Worm (Caenorhabditis elegans): Measurements from ENCODE around the gene C49F5.13.

The C49F5.13 gene

ce11 chrX:11931559-11931958 is 29.6 kb upstream of the C49F5.13 start, which contains the start of gene dot-1.4:
TSS of gene dot-1.4 (minus strand) at chrX:11931659.
- TF ChIP-seq nhr-27 (tag; optimal IDR thresholded peaks at IDR 0.05) (no peak), lir-1 (GFP tag; conservative IDR thresholded peaks at IDR 0.05) (no peak), cebp-1 (GFP tag; IDR thresholded peaks at IDR 0.05) (no peak), cebp-1 (tag; optimal IDR thresholded peaks at IDR 0.05) (no peak), sptf-2 (GFP tag; optimal IDR thresholded peaks at IDR 0.05) (no peak), akir-1 (GFP tag; optimal IDR thresholded peaks at IDR 0.05) (no peak), gei-17 (GFP tag; optimal IDR thresholded peaks at IDR 0.05) (no peak), mcd-1 (GFP tag; IDR thresholded peaks at IDR 0.05) (no peak), hmg-20 (GFP tag; IDR thresholded peaks at IDR 0.05) (no peak), aptf-3 (GFP tag; IDR thresholded peaks at IDR 0.05) (no peak), C06A6.2 (GFP tag; conservative IDR thresholded peaks at IDR 0.05) (no peak), unc-130 (GFP tag; optimal IDR thresholded peaks at IDR 0.05) (no peak), madf-10 (tag; optimal IDR thresholded peaks at IDR 0.05) (no peak), unc-62 (GFP tag; optimal IDR thresholded peaks at IDR 0.05) (no peak), F57C9.4 (tag; optimal IDR thresholded peaks at IDR 0.05) (no peak), atf-7 (tag; optimal IDR thresholded peaks at IDR 0.05) (no peak)

- 0 out of 2 replicates have a peak, but pooled peaks have one; percentile 42 for TF ChIP-seq Y56A3A.18 (GFP tag; IDR thresholded peaks at IDR 0.05)
- TF ChIP-seq B0336.3 (GFP tag; IDR thresholded peaks at IDR 0.05), result no peak
- no peak for TF ChIP-seq Y95B8A.8 (GFP tag; IDR thresholded peaks at IDR 0.05)
- TF ChIP-seq B0019.2 (GFP tag; conservative IDR thresholded peaks at IDR 0.05), result no peak
- TF ChIP-seq let-607 (tag; optimal IDR thresholded peaks at IDR 0.05), result peak in 1 of 2 experiments; percentile 15
- TF ChIP-seq Y79H2A.3 (GFP tag; conservative IDR thresholded peaks at IDR 0.05), result no peak
- TF ChIP-seq mes-4 (tag; optimal IDR thresholded peaks at IDR 0.05), result peak; percentile 2
- no peak for TF ChIP-seq ceh-58 (GFP tag; IDR thresholded peaks at IDR 0.05)
- TF ChIP-seq snpc-4 (GFP tag; optimal IDR thresholded peaks at IDR 0.05), result peak; percentile 39
- TF ChIP-seq snpc-4 (tag; optimal IDR thresholded peaks at IDR 0.05), result peak in 2 of 4 experiments; percentile 56 to 70
- peak; percentile 86 for TF ChIP-seq D2030.7 (GFP tag; IDR thresholded peaks at IDR 0.05)
- peak; percentile 82; the same call in 1 of the 2 replicates for TF ChIP-seq sea-2 (GFP tag; IDR thresholded peaks at IDR 0.05)
- TF ChIP-seq attf-5 (GFP tag; optimal IDR thresholded peaks at IDR 0.05), result peak; percentile 70
- TF ChIP-seq madf-3 (GFP tag; IDR thresholded peaks at IDR 0.05), result 0 out of 2 replicates have a peak, but pooled peaks have one; percentile 17
- peak; percentile 85 for TF ChIP-seq cebp-2 (GFP tag; IDR thresholded peaks at IDR 0.05)
- peak; percentile 22 for TF ChIP-seq F57A8.1 (GFP tag; optimal IDR thresholded peaks at IDR 0.05)
- peak; percentile 27; the same call in 1 of the 2 replicates for TF ChIP-seq rcor-1 (GFP tag; IDR thresholded peaks at IDR 0.05)
- no peak for TF ChIP-seq lin-26 (GFP tag; IDR thresholded peaks at IDR 0.05)
- TF ChIP-seq lin-40 (tag; optimal IDR thresholded peaks at IDR 0.05), result no peak
- no peak for TF ChIP-seq tlf-1 (GFP tag; optimal IDR thresholded peaks at IDR 0.05)
- TF ChIP-seq nhr-27 (tag; optimal IDR thresholded peaks at IDR 0.05), result no peak
- no peak for TF ChIP-seq snpc-1.1 (tag; optimal IDR thresholded peaks at IDR 0.05; ENCODE audit: insufficient read depth)
- no peak for TF ChIP-seq F57C9.4 (tag; optimal IDR thresholded peaks at IDR 0.05)
- TF ChIP-seq sptf-2 (GFP tag; optimal IDR thresholded peaks at IDR 0.05), result peak; percentile 46
- TF ChIP-seq sdz-38 (tag; optimal IDR thresholded peaks at IDR 0.05), result no peak
- TF ChIP-seq zim-3 (tag; optimal IDR thresholded peaks at IDR 0.05), result peak; percentile 14
- peak; percentile 23 for TF ChIP-seq T07F8.4 (tag; optimal IDR thresholded peaks at IDR 0.05)
- TF ChIP-seq dox-1 (GFP tag; IDR thresholded peaks at IDR 0.05), result peak; percentile 79; the same call in 1 of the 2 replicates
- no peak for TF ChIP-seq hsf-1 (GFP tag; IDR thresholded peaks at IDR 0.05)
- TF ChIP-seq die-1 (tag; optimal IDR thresholded peaks at IDR 0.05), result peak; percentile 84
- TF ChIP-seq ztf-28 (GFP tag; IDR thresholded peaks at IDR 0.05), result peak; percentile 71; the same call in 1 of the 2 replicates
- TF ChIP-seq athp-1 (tag; optimal IDR thresholded peaks at IDR 0.05), result peak; percentile 58
- TF ChIP-seq B0035.1 (tag; optimal IDR thresholded peaks at IDR 0.05), result peak; percentile 42
- TF ChIP-seq attf-3 (GFP tag; conservative IDR thresholded peaks at IDR 0.05), result no peak
- no peak for TF ChIP-seq fkh-3 (tag; optimal IDR thresholded peaks at IDR 0.05)
Observed at ce11 chrX:11933547-11933946, 27.7 kb upstream of the C49F5.13 start.

Data from whole organism, young adult.